Fruit fly (Drosophila melanogaster) whole organism, larva: Measurements from ENCODE around the gene CG13404.
A peak's percentile ranks its signal among the peaks of the same experiment; 100 is the strongest.
"Not testable (repeated sequence)": the region's sequence is repeated elsewhere in the genome, so short reads cannot be mapped to it uniquely, and the experiment has no call there.

ENCODE experiments used
- noc ChIP-seq: fragments of 200-800 bp; sonication (Bioruptor generic); optimal IDR thresholded peaks from 3 replicates; lab custom pipeline; 2019; ENCODE audit warnings: missing biosample characterization, mild to moderate bottlenecking, missing genetic modification characterization, moderate library complexity

The CG13404 gene

dm6 chrX:14266075-14266474 lies at the start of gene CG13404, which contains the start of gene na:
TSS of gene CG13404 (minus strand) at chrX:14266250.
TSS of gene na (plus strand) at chrX:14266367.
- TF ChIP-seq noc (tag; lab: Kevin White, UChicago): no peak

DNA sequence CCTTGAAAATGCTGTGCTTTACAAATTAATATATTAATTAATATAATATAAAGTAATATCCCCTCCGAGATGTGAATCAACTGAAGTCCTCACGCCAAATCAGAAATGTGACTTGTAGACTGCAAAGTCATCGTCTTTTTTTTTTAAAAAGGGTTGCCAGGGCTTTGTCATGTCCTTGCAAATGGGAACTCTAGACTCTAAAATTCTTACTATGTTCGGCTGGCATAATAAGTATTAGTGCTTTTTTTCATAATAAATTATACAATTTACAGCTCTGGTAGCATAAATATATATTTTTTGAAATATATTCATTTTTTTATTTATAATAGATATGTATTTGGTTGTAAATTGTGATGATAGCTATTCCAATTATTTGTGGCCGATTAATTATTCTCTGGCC lies 49.4 kb upstream of the CG13404 start, which contains the start of gene betaNACtes2:
Gene betaNACtes2, minus strand, starts transcription at position 101 of the 400 bp plus-strand sequence.
- not testable (repeated sequence) for TF ChIP-seq noc (tag; lab: Kevin White, UChicago)

DNA sequence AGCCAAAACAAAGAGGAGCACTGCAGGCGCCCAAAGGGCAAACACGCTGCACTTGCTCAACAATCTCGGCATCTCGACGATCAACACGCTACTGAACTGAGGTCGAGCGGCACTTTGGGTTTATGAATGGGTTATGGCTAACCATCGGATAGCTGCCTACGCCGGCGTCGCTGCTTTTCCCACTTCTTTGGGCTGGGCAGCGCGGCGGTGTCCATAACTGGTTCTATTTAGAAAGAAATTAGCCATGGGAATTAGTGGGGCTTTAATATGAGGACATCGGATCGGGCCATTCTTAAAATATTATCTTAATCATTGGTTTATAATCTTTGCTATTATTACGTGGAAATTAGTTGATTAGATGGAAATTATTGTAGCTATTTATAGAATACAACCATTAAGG lies 23.2 kb upstream of the CG13404 start, which contains the start of gene CG9400:
Gene CG9400, minus strand, starts transcription at position 101 of the 400 bp plus-strand sequence.
- no peak for TF ChIP-seq noc (tag; lab: Kevin White, UChicago)

dm6 chrX:14277435-14277834 lies 11.4 kb upstream of the CG13404 start, which contains the start of gene Muc12Ea:
TSS of gene Muc12Ea (plus strand) at chrX:14277735.
- TF ChIP-seq noc (tag; lab: Kevin White, UChicago): no peak

DNA sequence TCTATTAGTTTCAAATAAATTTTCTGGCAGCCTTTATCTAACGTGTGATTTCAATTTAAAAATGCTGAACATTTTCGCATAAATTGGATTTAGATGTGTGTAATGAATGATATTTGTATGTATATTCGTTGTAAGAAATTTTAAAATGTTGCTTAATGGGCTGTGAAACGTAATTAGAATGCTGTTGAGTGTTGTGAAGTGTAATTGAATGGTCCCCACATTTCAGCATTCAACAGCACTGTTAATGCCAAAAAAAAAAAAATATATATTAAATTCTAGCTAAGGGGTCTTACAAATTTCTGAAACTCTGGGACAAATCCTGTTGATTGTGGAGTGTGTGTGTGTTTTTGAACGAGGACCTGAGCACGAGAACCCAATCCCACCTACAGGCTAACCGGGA lies 901 bp downstream of the CG13404 start:
- no peak for TF ChIP-seq noc (tag; lab: Kevin White, UChicago)

DNA sequence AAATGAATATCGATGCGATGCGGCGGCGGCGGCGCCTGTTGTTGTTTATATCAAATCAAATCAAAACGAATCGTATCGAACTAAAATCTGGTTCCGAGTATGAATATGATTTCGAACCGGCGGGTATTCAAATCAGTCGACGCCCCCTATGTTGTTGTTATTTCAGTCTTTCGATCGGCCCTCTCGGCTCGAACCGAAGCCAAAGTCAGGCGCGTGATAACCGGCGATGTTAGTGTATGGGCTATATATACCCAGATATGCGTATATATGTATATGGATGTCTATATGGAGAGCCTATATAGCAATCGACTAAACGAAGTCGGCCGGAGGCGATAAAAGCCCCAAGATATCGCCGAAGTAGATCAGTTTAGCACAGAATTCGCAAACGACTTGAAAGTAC lies 5.2 kb downstream of the CG13404 start, which contains the start of the genes CG46317 and Tat:
Gene CG46317, plus strand, starts transcription at position 361 of the 400 bp plus-strand sequence.
Gene Tat, plus strand, starts transcription at position 361 of the 400 bp plus-strand sequence.
- TF ChIP-seq noc (tag; lab: Kevin White, UChicago): no peak

DNA sequence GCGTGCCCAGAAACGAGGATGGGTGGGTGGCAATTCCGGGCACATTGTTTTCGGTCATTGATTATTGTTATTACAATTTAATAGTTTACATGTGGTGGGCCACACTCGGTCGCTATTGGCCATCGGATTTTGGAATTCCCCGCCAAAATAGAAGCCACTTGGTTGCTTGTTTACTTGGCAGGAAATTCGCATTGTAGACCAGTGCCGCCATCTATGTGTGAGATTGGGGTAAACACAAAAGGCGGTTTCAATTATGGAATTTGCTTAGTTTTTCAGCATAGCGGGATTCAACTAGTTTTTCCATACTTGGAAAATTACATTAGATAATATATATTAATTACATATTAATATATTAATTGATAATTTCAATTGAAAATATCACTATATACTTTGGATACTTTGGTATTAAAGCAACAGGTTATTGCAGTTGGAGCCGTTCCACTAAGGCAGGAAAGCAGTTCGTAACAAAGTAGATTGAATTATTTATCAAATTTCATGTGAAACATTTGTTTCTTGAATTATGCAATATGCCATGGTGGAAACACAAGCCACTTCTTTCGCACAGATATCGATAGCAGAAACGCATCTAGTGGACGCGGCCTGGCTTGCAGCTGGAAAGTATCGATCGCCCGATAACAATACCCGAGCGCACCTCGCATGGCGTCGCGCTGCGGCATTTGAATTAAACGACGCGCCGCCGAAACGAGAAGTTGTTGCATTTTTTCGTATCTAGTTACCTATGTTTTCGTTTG lies 18.8 kb downstream of the CG13404 start, which contains the start of gene mud:
Gene mud, plus strand, starts transcription at position 698 of the 752 bp plus-strand sequence.
- no peak for TF ChIP-seq noc (tag; lab: Kevin White, UChicago)

DNA sequence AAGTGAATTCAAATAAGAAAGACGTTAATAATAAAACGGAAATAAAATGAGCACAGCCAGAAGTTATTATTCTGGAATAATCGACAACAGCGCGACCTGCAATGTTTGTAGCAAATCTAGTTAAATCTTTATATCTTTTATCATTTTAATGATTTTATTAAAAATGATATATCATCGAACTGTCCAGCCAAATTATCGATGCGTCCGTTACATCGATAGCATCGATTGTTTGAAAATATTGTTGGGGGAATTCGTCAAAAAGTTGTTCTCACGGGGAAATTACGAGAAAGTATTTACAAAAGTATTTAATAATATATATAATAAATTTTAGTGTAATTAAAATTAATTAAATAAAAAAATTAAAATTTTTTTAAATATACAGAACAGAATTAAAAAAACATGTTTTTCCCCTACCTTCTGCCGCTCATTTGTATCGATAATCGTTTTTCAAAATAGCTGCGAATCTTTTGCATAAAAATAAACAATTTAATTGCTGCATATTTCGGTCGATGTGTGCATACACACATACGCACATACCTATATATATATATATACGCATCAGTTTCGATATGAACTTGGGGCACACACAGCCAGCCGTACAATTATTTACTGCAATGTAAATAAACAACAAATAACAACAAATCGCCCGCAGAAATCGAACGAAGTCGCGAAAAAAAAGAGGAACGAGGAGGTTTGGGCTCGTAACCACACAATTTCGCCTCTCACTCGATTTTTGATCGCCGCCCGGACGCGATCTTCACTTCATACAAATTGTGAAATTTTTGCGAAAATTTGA lies 22.9 kb downstream of the CG13404 start, which contains the start of gene CG32599:
Gene CG32599, plus strand, starts transcription at position 746 of the 796 bp plus-strand sequence.
- TF ChIP-seq noc (tag; lab: Kevin White, UChicago): no peak

dm6 chrX:14242479-14242878 lies 23.6 kb downstream of the CG13404 start, which contains the start of gene mRNA-cap:
TSS of gene mRNA-cap (minus strand) at chrX:14242822.
- TF ChIP-seq noc (tag; lab: Kevin White, UChicago): no peak

- TF ChIP-seq noc (tag; lab: Kevin White, UChicago): peak; percentile 88
Observed at dm6 chrX:14237873-14238394, 28.1 kb downstream of the CG13404 start, which contains the start of the genes Fbxl4 and Dus2. TSS of gene Fbxl4 (minus strand) at chrX:14237923. TSS of gene Dus2 (plus strand) at chrX:14237988.

- no peak for TF ChIP-seq noc (tag; lab: Kevin White, UChicago)
Observed at dm6 chrX:14234468-14234867, 31.6 kb downstream of the CG13404 start.

dm6 chrX:14233843-14234337 lies 32.2 kb downstream of the CG13404 start, which contains the start of gene CG42271:
TSS of gene CG42271 (minus strand) at chrX:14234066.
- no peak for TF ChIP-seq noc (tag; lab: Kevin White, UChicago)

- no peak for TF ChIP-seq noc (tag; lab: Kevin White, UChicago)
Observed at dm6 chrX:14227043-14227442, 39.0 kb downstream of the CG13404 start.

DNA sequence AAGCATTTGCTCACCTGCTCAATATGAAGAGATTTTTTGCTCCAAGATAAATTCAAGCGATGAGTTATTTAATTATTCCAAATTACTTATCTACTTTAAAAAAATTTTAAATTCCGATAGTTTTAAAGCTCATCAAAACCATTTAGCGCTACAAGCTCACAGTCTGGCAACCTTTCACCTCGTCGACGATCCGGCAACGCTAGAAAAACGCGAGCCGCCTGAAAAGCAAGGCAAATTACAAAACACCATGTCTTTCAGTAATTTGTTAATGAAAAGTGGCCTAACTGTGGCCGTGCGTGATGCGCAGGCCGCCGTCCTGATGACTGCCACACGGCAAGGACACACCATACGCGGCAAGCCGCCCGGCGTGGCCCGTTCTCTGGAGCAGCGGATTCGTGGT lies 40.0 kb downstream of the CG13404 start, which contains the start of gene mRpL38:
Gene mRpL38, plus strand, starts transcription at position 197 of the 400 bp plus-strand sequence.
- TF ChIP-seq noc (tag; lab: Kevin White, UChicago): no peak

- TF ChIP-seq noc (tag; lab: Kevin White, UChicago): no peak
Observed at dm6 chrX:14225665-14226064, 40.4 kb downstream of the CG13404 start, which contains the start of gene CG11674. TSS of gene CG11674 (minus strand) at chrX:14225879.
